Fruit fly (Drosophila melanogaster) whole organism, adult: ENCODE results near the gene CG3407.

Experiments used
- CG11617 ChIP-seq: fragments of 200-800 bp; sonication (Bioruptor generic); optimal IDR thresholded peaks from 2 replicates; lab custom pipeline; 2017; ENCODE audit warnings: mild to moderate bottlenecking, missing biosample characterization, missing genetic modification reagents, missing genetic modification characterization
- CG14711 ChIP-seq: fragments of 200-800 bp; sonication (Bioruptor generic); optimal IDR thresholded peaks from 2 replicates; lab custom pipeline; 2018; ENCODE audit warnings: missing biosample characterization, mild to moderate bottlenecking, missing genetic modification characterization, moderate library complexity
- CG1620 ChIP-seq: fragments of 200-800 bp; sonication (Bioruptor generic); optimal IDR thresholded peaks from 2 replicates; lab custom pipeline; 2016; ENCODE audit warnings: missing biosample characterization, missing genetic modification characterization
- CG33017 ChIP-seq: fragments of 200-800 bp; sonication (Bioruptor generic); optimal IDR thresholded peaks from 2 replicates; lab custom pipeline; 2018; ENCODE audit warnings: missing biosample characterization, mild to moderate bottlenecking, missing genetic modification characterization, moderate library complexity
- CG7101 ChIP-seq: fragments of 200-800 bp; sonication (Bioruptor generic); optimal IDR thresholded peaks from 2 replicates; lab custom pipeline; 2018; ENCODE audit warnings: missing biosample characterization, mild to moderate bottlenecking, missing genetic modification characterization, moderate library complexity
- Crg-1 ChIP-seq: fragments of 200-800 bp; sonication (Bioruptor generic); optimal IDR thresholded peaks from 2 replicates; lab custom pipeline; 2016; ENCODE audit warnings: missing biosample characterization, missing genetic modification characterization
- Hr96 ChIP-seq: fragments of 200-800 bp; sonication (Bioruptor generic); optimal IDR thresholded peaks from 2 replicates; lab custom pipeline; 2016; ENCODE audit warnings: missing biosample characterization, missing genetic modification characterization
- bab1 ChIP-seq: fragments of 200-800 bp; sonication (Bioruptor generic); optimal IDR thresholded peaks from 3 replicates; lab custom pipeline; 2019; ENCODE audit warnings: missing biosample characterization, mild to moderate bottlenecking, missing genetic modification characterization, moderate library complexity
- cic ChIP-seq: fragments of 200-800 bp; sonication (Bioruptor generic); optimal IDR thresholded peaks from 2 replicates; lab custom pipeline; 2017; ENCODE audit warnings: missing biosample characterization, mild to moderate bottlenecking, missing genetic modification characterization, moderate library complexity
- ovo ChIP-seq: fragments of 200-800 bp; sonication (Bioruptor generic); optimal IDR thresholded peaks from 2 replicates; lab custom pipeline; 2016; ENCODE audit warnings: missing biosample characterization, missing genetic modification characterization
- pad ChIP-seq: fragments of 200-800 bp; sonication (Bioruptor generic); optimal IDR thresholded peaks from 3 replicates; lab custom pipeline; 2017; ENCODE audit warnings: missing biosample characterization, missing genetic modification characterization, mild to moderate bottlenecking, moderate library complexity, missing genetic modification reagents

DNA sequence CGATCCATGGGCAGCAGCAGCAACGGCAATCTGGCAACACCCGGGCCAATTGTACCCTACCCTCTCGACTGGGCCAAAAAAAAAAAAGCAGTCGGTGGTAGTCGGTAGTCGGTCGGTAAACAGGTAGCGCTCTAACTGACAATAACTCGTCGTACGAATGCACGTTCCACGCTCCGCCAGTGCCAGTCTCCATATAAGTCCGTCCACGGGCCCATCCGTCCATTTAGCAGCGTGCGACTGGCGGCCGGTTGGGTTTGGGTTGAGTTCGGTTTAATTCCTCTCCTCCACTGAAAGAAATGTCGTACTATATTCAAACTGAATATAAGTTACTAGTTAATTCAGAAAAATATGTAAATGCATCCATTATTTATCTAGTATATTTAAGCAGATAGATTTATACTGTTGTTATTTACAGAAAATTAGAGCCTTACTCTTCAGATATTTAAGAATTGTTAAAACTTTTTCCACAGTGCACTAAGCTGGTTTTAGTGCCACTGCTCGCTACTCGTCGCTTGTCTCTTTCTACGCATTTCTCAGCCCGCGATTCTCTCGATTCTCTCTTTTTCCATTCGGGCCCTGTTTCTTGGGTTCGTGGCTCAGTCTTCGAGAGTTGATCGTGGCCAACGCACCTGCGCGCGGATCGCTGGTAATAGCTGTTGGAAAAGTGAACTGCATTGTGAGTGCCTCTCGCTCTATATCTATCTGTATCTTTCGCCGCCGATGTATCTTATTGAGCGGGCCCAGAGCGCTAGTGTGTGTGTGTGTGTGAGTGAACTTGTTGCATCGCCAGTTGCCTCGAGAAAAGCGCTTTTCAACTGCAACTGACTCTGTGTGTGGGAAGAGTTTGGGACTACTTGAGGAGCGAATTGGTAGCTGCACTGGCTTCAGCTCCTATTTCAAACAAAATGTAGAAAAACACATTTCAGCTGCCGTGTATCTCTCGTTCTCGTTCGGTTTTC is 41.8 kb downstream of the CG3407 start, which contains the start of gene bowl:
- peak; percentile 56 for TF ChIP-seq ovo (GFP tag; lab: Kevin White, UChicago)
- TF ChIP-seq CG33017, result peak; percentile 94
- TF ChIP-seq Crg-1 (GFP tag; lab: Kevin White, UChicago), result peak; percentile 70
- TF ChIP-seq CG7101, result peak; percentile 94
- TF ChIP-seq bab1 (GFP tag; lab: Kevin White, UChicago), result peak; percentile 88
- TF ChIP-seq CG14711 (tag; lab: Kevin White, UChicago), result peak; percentile 70
- TF ChIP-seq pad (GFP tag; lab: Kevin White, UChicago), result peak; percentile 35
- peak; percentile 73 for TF ChIP-seq Hr96 (GFP tag; lab: Kevin White, UChicago)
- peak; percentile 54 for TF ChIP-seq cic (GFP tag; lab: Kevin White, UChicago)
- peak; percentile 61 for TF ChIP-seq CG1620 (GFP tag; lab: Kevin White, UChicago)
- peak; percentile 83 for TF ChIP-seq CG11617 (GFP tag; lab: Kevin White, UChicago)
